Worm (Caenorhabditis elegans): ENCODE results near the gene Y53F4B.9.
A peak's percentile ranks its signal among the peaks of the same experiment; 100 is the strongest.

DNA sequence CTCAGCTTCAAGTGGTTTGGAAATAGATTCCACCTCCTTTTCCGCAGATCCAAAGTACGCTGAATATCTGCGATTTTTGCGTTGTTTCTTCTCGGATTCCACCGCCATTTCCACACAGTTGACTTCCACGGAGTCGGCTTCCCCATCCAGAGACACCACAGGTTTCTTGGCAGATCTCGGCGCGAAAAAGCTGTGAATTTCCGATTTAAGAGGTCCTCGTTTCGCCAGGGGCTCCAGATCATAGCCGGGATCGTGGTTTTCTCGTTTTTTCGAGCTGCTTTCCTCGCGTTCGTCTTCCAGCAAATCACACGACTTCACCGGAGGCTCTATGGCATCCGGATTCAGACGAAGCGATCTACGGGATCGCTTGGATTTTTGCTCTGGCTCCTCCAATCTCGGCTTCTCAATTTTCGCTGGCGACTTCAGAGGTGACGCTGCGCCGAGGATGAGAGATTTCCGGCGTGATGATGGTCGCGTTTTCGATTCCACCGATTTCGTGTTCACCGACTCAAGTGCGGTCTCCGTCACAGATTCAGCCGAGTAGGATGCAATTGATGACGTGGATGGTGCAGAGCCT is 1.6 kb downstream of the Y53F4B.9 start:
- TF ChIP-seq unc-42 (tag; optimal IDR thresholded peaks at IDR 0.05) (no peak), ama-1 (optimal IDR thresholded peaks at IDR 0.05) (no peak), fkh-10 (GFP tag; optimal IDR thresholded peaks at IDR 0.05) (no peak), unc-86 (tag; optimal IDR thresholded peaks at IDR 0.05) (no peak), ceh-9 (tag; optimal IDR thresholded peaks at IDR 0.05) (no peak), nhr-11 (tag; optimal IDR thresholded peaks at IDR 0.05) (no peak), K02D7.2 (tag; optimal IDR thresholded peaks at IDR 0.05) (no peak), tbx-2 (tag; optimal IDR thresholded peaks at IDR 0.05) (peak; percentile 36), elt-2 (tag; optimal IDR thresholded peaks at IDR 0.05) (no peak), ceh-18 (tag; optimal IDR thresholded peaks at IDR 0.05) (no peak), pha-4 (tag; optimal IDR thresholded peaks at IDR 0.05) (no peak), ref-2 (tag; optimal IDR thresholded peaks at IDR 0.05) (peak; percentile 50), syd-9 (tag; optimal IDR thresholded peaks at IDR 0.05) (no peak), hlh-8 (tag; optimal IDR thresholded peaks at IDR 0.05) (no peak)
